Worm (Caenorhabditis elegans) whole organism, late embryonic: ENCODE data around the gene Y71H2B.11.
"Not testable (repeated sequence)": the region's sequence is repeated elsewhere in the genome, so short reads cannot be mapped to it uniquely, and the experiment has no call there.

ENCODE experiments used
- C08G9.2 ChIP-seq: sonication (generic microtip); optimal IDR thresholded peaks from 2 replicates; lab custom pipeline; 2016; ENCODE audit warnings: mild to moderate bottlenecking, missing genetic modification characterization, moderate library complexity, missing compliant biosample characterization
- C38D4.7 ChIP-seq: fragments of 200-800 bp; sonication (Bioruptor generic); optimal IDR thresholded peaks from 2 replicates; lab custom pipeline; 2018; ENCODE audit warnings: mild to moderate bottlenecking, missing genetic modification characterization, moderate library complexity, missing compliant biosample characterization
- F13H6.1 ChIP-seq: sonication (generic microtip); optimal IDR thresholded peaks from 2 replicates; lab custom pipeline; 2016; ENCODE audit warnings: missing genetic modification characterization, missing compliant biosample characterization
- K02D7.2 ChIP-seq: sonication (generic microtip); optimal IDR thresholded peaks from 2 replicates; lab custom pipeline; 2017; ENCODE audit warnings: mild to moderate bottlenecking, missing genetic modification characterization, missing compliant biosample characterization
- T23F11.4 ChIP-seq: fragments of 200-800 bp; sonication (Bioruptor generic); optimal IDR thresholded peaks from 2 replicates; lab custom pipeline; 2018; ENCODE audit warnings: mild to moderate bottlenecking, missing genetic modification characterization, missing compliant biosample characterization
- ama-1 ChIP-seq: fragments of 150-350 bp; optimal IDR thresholded peaks from 2 replicates; lab custom pipeline; 2014
- ceh-14 ChIP-seq: sonication (generic microtip); optimal IDR thresholded peaks from 2 replicates; lab custom pipeline; 2016; ENCODE audit warnings: missing genotype, missing genetic modification characterization, missing compliant biosample characterization
- ceh-18 ChIP-seq: sonication (generic microtip); optimal IDR thresholded peaks from 2 replicates; lab custom pipeline; 2016; ENCODE audit warnings: missing genetic modification characterization, missing compliant biosample characterization
- ceh-19 ChIP-seq: fragments of 200-800 bp; sonication (Bioruptor generic); optimal IDR thresholded peaks from 2 replicates; lab custom pipeline; 2018; ENCODE audit warnings: mild to moderate bottlenecking, missing genetic modification characterization, missing compliant biosample characterization
- ceh-22 ChIP-seq: sonication (generic microtip); optimal IDR thresholded peaks from 2 replicates; lab custom pipeline; 2017; ENCODE audit warnings: missing biosample characterization, missing genetic modification characterization
- ceh-24 ChIP-seq: sonication (generic microtip); optimal IDR thresholded peaks from 2 replicates; lab custom pipeline; 2016; ENCODE audit warnings: mild to moderate bottlenecking, missing genetic modification characterization, missing compliant biosample characterization
- ceh-30 ChIP-seq: fragments of 150-350 bp; optimal IDR thresholded peaks from 2 replicates; lab custom pipeline; 2014; ENCODE audit warnings: missing biosample characterization, missing genetic modification characterization
- ceh-45 ChIP-seq: fragments of 200-800 bp; sonication (Bioruptor generic); IDR thresholded peaks from 2 replicates; pipeline ENCODE4 v1.3.6; 2022; ENCODE audit warnings: missing genetic modification reagents, missing genetic modification characterization, missing compliant biosample characterization
- ceh-48 ChIP-seq: sonication (generic microtip); optimal IDR thresholded peaks from 2 replicates; lab custom pipeline; 2016; ENCODE audit warnings: missing genetic modification characterization, inconsistent platforms, missing compliant biosample characterization
- ceh-9 ChIP-seq: sonication (generic microtip); optimal IDR thresholded peaks from 2 replicates; lab custom pipeline; 2016; ENCODE audit warnings: mild to moderate bottlenecking, missing genetic modification characterization, inconsistent platforms, missing compliant biosample characterization
- dmd-4 ChIP-seq: sonication (generic microtip); optimal IDR thresholded peaks from 2 replicates; lab custom pipeline; 2016; ENCODE audit warnings: borderline replicate concordance, missing genetic modification characterization, missing compliant biosample characterization
- dve-1 ChIP-seq: sonication (generic microtip); optimal IDR thresholded peaks from 2 replicates; lab custom pipeline; 2017; ENCODE audit warnings: antibody characterized with exemption, mild to moderate bottlenecking, missing genetic modification characterization, missing compliant biosample characterization
- elt-2 ChIP-seq: sonication (generic microtip); optimal IDR thresholded peaks from 2 replicates; lab custom pipeline; 2016; ENCODE audit warnings: missing genetic modification reagents, missing genetic modification characterization, missing compliant biosample characterization
- elt-4 ChIP-seq: sonication (generic microtip); optimal IDR thresholded peaks from 2 replicates; lab custom pipeline; 2016; ENCODE audit warnings: missing genetic modification characterization, missing compliant biosample characterization
- ets-4 ChIP-seq: sonication (generic microtip); optimal IDR thresholded peaks from 2 replicates; lab custom pipeline; 2016; ENCODE audit warnings: missing genetic modification characterization, missing compliant biosample characterization
- eyg-1 ChIP-seq: sonication (generic microtip); optimal IDR thresholded peaks from 2 replicates; lab custom pipeline; 2016; ENCODE audit warnings: missing genotype, missing genetic modification characterization, missing compliant biosample characterization
- fax-1 ChIP-seq: sonication (generic microtip); optimal IDR thresholded peaks from 2 replicates; lab custom pipeline; 2016; ENCODE audit warnings: missing genotype, missing genetic modification characterization, missing compliant biosample characterization
- fkh-6 ChIP-seq: sonication (generic microtip); optimal IDR thresholded peaks from 2 replicates; lab custom pipeline; 2016; ENCODE audit warnings: missing genetic modification characterization, missing compliant biosample characterization
- gmeb-2 ChIP-seq: sonication (generic microtip); optimal IDR thresholded peaks from 2 replicates; lab custom pipeline; 2016; ENCODE audit warnings: missing genetic modification characterization, inconsistent platforms, missing compliant biosample characterization
- hlh-13 ChIP-seq: fragments of 200-800 bp; sonication (Bioruptor generic); optimal IDR thresholded peaks from 2 replicates; lab custom pipeline; 2018; ENCODE audit warnings: mild to moderate bottlenecking, missing genetic modification characterization, missing compliant biosample characterization
- hlh-30 ChIP-seq: sonication (generic microtip); optimal IDR thresholded peaks from 2 replicates; lab custom pipeline; 2017; ENCODE audit warnings: antibody characterized with exemption, missing genetic modification characterization, missing compliant biosample characterization; ENCODE audit not compliant: insufficient read depth
- hlh-6 ChIP-seq: sonication (generic microtip); optimal IDR thresholded peaks from 2 replicates; lab custom pipeline; 2016; ENCODE audit warnings: missing genotype, missing genetic modification characterization, missing compliant biosample characterization
- lim-6 ChIP-seq: sonication (generic microtip); optimal IDR thresholded peaks from 2 replicates; lab custom pipeline; 2016; ENCODE audit warnings: missing genetic modification characterization, missing compliant biosample characterization
- nhr-11 ChIP-seq: fragments of 150-350 bp; optimal IDR thresholded peaks from 2 replicates; lab custom pipeline; 2014; ENCODE audit warnings: missing biosample characterization, missing genetic modification characterization
- pax-1 ChIP-seq: fragments of 150-350 bp; optimal IDR thresholded peaks from 2 replicates; lab custom pipeline; 2014; ENCODE audit warnings: missing biosample characterization, missing genetic modification characterization
- pha-2 ChIP-seq: sonication (generic microtip); optimal IDR thresholded peaks from 2 replicates; lab custom pipeline; 2017; ENCODE audit warnings: mild to moderate bottlenecking, missing genetic modification characterization, missing compliant biosample characterization
- pqm-1 ChIP-seq: sonication (generic microtip); optimal IDR thresholded peaks from 2 replicates; lab custom pipeline; 2016; ENCODE audit warnings: missing genetic modification characterization, missing compliant biosample characterization
- ref-2 ChIP-seq: sonication (generic microtip); optimal IDR thresholded peaks from 2 replicates; lab custom pipeline; 2016; ENCODE audit warnings: missing genetic modification characterization, missing compliant biosample characterization
- sox-4 ChIP-seq: sonication (generic microtip); optimal IDR thresholded peaks from 2 replicates; lab custom pipeline; 2017; ENCODE audit warnings: mild to moderate bottlenecking, missing genetic modification characterization, inconsistent platforms, missing compliant biosample characterization
- syd-9 ChIP-seq: sonication (generic microtip); optimal IDR thresholded peaks from 2 replicates; lab custom pipeline; 2016; ENCODE audit warnings: mild to moderate bottlenecking, missing genetic modification characterization, moderate library complexity, missing compliant biosample characterization
- unc-3 ChIP-seq, 2 experiments: fragments of 200-800 bp in 1 of 2; sonication (Bioruptor generic) in 1 of 2; sonication (generic microtip) in 1 of 2; conservative IDR thresholded peaks in 1 of 2; optimal IDR thresholded peaks in 1 of 2; 2 replicates each; pipeline versions ENCODE4 v1.3.6 to Lab custom; 2016 to 2022; ENCODE audit warnings: missing compliant biosample characterization in 2 of 2, missing genetic modification characterization in 2 of 2, missing genetic modification reagents in 1 of 2
- unc-55 ChIP-seq: sonication (generic microtip); optimal IDR thresholded peaks from 2 replicates; lab custom pipeline; 2017; ENCODE audit warnings: missing biosample characterization, missing genetic modification reagents, missing genetic modification characterization
- unc-86 ChIP-seq: sonication (generic microtip); optimal IDR thresholded peaks from 2 replicates; lab custom pipeline; 2016; ENCODE audit warnings: missing genetic modification characterization, missing compliant biosample characterization
- zip-5 ChIP-seq: sonication (generic microtip); optimal IDR thresholded peaks from 2 replicates; lab custom pipeline; 2016; ENCODE audit warnings: missing genetic modification characterization, missing compliant biosample characterization
- ztf-16 ChIP-seq: sonication (generic microtip); optimal IDR thresholded peaks from 2 replicates; lab custom pipeline; 2017; ENCODE audit warnings: missing genetic modification characterization, missing compliant biosample characterization

The Y71H2B.11 gene

ce11 chrIII:2598491-2599065, 5.2 kb upstream of the Y71H2B.11 start:
- TF ChIP-seq hlh-6 (tag; lab: Kevin White, UChicago) (no peak), ztf-16 (tag; lab: Kevin White, UChicago) (no peak), syd-9 (no peak), T23F11.4 (GFP tag; lab: Kevin White, UChicago) (no peak), gmeb-2 (tag; lab: Kevin White, UChicago) (no peak), elt-4 (no peak), dmd-4 (tag; lab: Kevin White, UChicago) (no peak), ref-2 (no peak), hlh-30 (no peak), pax-1 (tag; lab: Kevin White, UChicago) (no peak), eyg-1 (tag; lab: Kevin White, UChicago) (no peak), ceh-30 (tag; lab: Kevin White, UChicago) (no peak)

ce11 chrIII:2607717-2608116, 3.9 kb downstream of the Y71H2B.11 start, which contains the start of gene Y71H2B.5:
TSS of gene Y71H2B.5 (plus strand) at chrIII:2608017.
- not testable (repeated sequence) for TF ChIP-seq ceh-45 (GFP tag; lab: Robert Waterston, UW); ceh-18 (tag; lab: Kevin White, UChicago); sox-4

ce11 chrIII:2616212-2616611, 12.4 kb downstream of the Y71H2B.11 start:
- no peak for TF ChIP-seq ztf-16 (tag; lab: Kevin White, UChicago)
- TF ChIP-seq C38D4.7 (GFP tag; lab: Kevin White, UChicago): no peak
- no peak for TF ChIP-seq zip-5 (tag; lab: Kevin White, UChicago)
- no peak for TF ChIP-seq dve-1 (tag; lab: Kevin White, UChicago)
- TF ChIP-seq unc-86: no peak
- TF ChIP-seq K02D7.2: no peak
- TF ChIP-seq C08G9.2 (tag; lab: Kevin White, UChicago): no peak
- no peak for TF ChIP-seq ets-4 (tag; lab: Kevin White, UChicago)
- no peak for TF ChIP-seq fkh-6 (tag; lab: Kevin White, UChicago)
- TF ChIP-seq elt-4: no peak
- TF ChIP-seq F13H6.1 (tag; lab: Kevin White, UChicago): no peak
- no peak for TF ChIP-seq ceh-18 (tag; lab: Kevin White, UChicago)
- TF ChIP-seq fax-1: no peak
- no peak for TF ChIP-seq nhr-11 (tag; lab: Kevin White, UChicago)
- no peak for TF ChIP-seq pqm-1
- TF ChIP-seq ceh-48 (tag; lab: Kevin White, UChicago): no peak
- no peak for TF ChIP-seq pha-2 (tag; lab: Kevin White, UChicago)
- TF ChIP-seq ceh-9 (tag; lab: Kevin White, UChicago): no peak
- TF ChIP-seq ama-1 (lab: Kevin White, UChicago): no peak
- no peak for TF ChIP-seq ceh-19
- TF ChIP-seq, all 69 proteins: peak for 0

ce11 chrIII:2618663-2619062, 14.9 kb downstream of the Y71H2B.11 start, which contains the start of gene Y71H2B.4:
TSS of gene Y71H2B.4 (plus strand) at chrIII:2618963.
- TF ChIP-seq hlh-13 (GFP tag; lab: Kevin White, UChicago) (no peak), ceh-45 (GFP tag; lab: Robert Waterston, UW) (no peak), unc-3 (GFP tag; conservative IDR thresholded peaks at IDR 0.05; lab: Robert Waterston, UW) (no peak), unc-3 (tag; optimal IDR thresholded peaks at IDR 0.05; lab: Kevin White, UChicago) (no peak), fax-1 (no peak), sox-4 (no peak), unc-55 (GFP tag; lab: Kevin White, UChicago) (no peak), ceh-14 (no peak), ztf-16 (tag; lab: Kevin White, UChicago) (no peak), ceh-22 (tag; lab: Kevin White, UChicago) (no peak), elt-2 (tag; lab: Kevin White, UChicago) (no peak), ceh-18 (tag; lab: Kevin White, UChicago) (no peak), ceh-48 (tag; lab: Kevin White, UChicago) (no peak), ceh-24 (tag; lab: Kevin White, UChicago) (no peak), pqm-1 (no peak), lim-6 (no peak), F13H6.1 (tag; lab: Kevin White, UChicago) (no peak)
